Fruit fly (Drosophila melanogaster): ENCODE data around the gene CG34163.

DNA sequence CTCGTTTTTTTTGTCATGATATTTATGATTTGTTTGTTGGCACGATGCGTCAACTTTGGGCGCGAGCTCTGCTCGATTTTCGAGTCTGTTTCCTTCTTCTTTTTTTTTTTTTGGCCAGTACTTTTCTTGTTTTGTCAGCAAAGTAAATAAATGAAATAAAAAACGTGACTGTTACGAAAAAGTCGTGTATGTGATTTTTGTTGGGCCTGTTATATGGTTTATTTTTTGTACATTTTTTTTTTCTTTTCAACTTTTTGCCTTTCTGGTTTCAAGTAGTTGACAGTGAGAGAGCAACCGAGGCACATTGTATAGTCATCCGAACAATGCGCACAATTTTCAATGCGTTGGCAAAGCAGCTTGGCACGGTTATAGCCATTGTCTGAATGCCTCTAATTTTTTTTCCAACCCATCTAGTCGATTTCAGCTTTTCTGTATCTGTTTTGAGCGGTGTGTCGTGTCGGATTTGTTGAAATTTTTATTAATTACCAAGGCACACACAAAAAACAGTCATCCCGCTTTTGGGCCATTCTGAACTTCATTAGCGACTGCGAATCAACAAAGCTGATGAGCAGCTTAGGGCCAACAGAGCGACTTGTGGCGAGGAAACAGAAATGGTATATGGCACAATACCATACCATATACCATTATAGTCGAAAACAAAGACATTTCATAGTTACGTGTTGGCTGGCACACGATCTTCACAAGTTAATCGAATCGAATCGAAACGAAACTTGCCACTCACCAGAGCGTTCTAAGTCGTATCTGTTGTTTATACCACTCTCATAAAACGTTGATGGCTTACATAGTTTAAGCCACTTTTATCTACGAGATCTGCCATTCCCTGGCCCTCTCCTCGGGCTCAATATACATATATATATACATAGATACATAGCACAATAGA is 24.4 kb upstream of the CG34163 start:
- TF ChIP-seq CG8478 (optimal IDR thresholded peaks at IDR 0.05): no peak
- TF ChIP-seq CTCF (optimal IDR thresholded peaks at IDR 0.05): no peak
